1 fruit fly cellular context compared by ENCODE assay signal in the genomic region with DNA sequence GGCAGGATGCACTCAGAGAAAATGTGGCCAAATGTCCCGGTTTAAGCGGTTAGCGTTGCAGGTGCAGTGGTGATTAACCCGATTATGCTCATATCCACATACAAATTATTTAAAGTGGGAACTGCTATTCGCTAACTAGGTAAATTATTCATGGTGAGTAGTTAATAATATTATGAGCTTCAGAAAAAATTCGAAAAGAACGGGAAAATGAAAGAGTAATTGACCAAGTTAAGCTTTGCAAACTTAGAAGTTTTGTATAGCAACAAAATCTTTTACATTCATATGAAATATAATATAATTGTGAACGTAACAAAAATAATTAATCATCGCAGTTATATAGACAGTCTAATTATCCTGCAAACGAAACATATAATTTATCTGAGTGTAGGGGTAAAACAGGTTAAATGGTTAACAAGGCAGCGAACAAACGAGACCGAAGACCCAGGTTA.
TF ChIP-seq lines count a peak whose summit lies in the region.

No protein-coding gene starts in this region.

TF ChIP-seq in whole organism, embryonic, 481 proteins besides CTCF, POLR2A, EP300 and RAD21 (continued from another document):
- TF ChIP-seq Hand (GFP tag; optimal IDR thresholded peaks at IDR 0.05; lab: Kevin White, UChicago) (no peak), tin (GFP tag; optimal IDR thresholded peaks at IDR 0.05; lab: Kevin White, UChicago) (no peak), psq (GFP tag; optimal IDR thresholded peaks at IDR 0.05; lab: Kevin White, UChicago) (no peak), ash1 (GFP tag; optimal IDR thresholded peaks at IDR 0.05; lab: Kevin White, UChicago) (no peak), CG31441 (GFP tag; IDR thresholded peaks at IDR 0.05; lab: Robert Waterston, UW) (peak; percentile 42; the same call in 1 of the 2 replicates), CG4424 (GFP tag; optimal IDR thresholded peaks at IDR 0.05; lab: Kevin White, UChicago) (peak; percentile 31), CG10565 (GFP tag; optimal IDR thresholded peaks at IDR 0.05; lab: Kevin White, UChicago) (no peak), CG18262 (tag; optimal IDR thresholded peaks at IDR 0.05; lab: Kevin White, UChicago) (peak; percentile 77), CG2889 (GFP tag; IDR thresholded peaks at IDR 0.05; lab: Robert Waterston, UW) (no peak), CG14710 (tag; optimal IDR thresholded peaks at IDR 0.05; lab: Kevin White, UChicago) (peak; percentile 46), CG18619 (GFP tag; optimal IDR thresholded peaks at IDR 0.05; lab: Kevin White, UChicago) (no peak), chn (GFP tag; optimal IDR thresholded peaks at IDR 0.05; lab: Kevin White, UChicago) (no peak), fd96Cb (tag; optimal IDR thresholded peaks at IDR 0.05; lab: Kevin White, UChicago) (peak; percentile 6), CG17829 (tag; optimal IDR thresholded peaks at IDR 0.05; lab: Kevin White, UChicago) (peak; percentile 13), CoRest (tag; optimal IDR thresholded peaks at IDR 0.05; lab: Kevin White, UChicago) (peak; percentile 15), CG10979 (tag; optimal IDR thresholded peaks at IDR 0.05; lab: Kevin White, UChicago) (peak; percentile 60), Atf3 (GFP tag; optimal IDR thresholded peaks at IDR 0.05; lab: Kevin White, UChicago) (no peak), slbo (GFP tag; IDR thresholded peaks at IDR 0.05; lab: Robert Waterston, UW) (no peak), CG10147 (GFP tag; optimal IDR thresholded peaks at IDR 0.05; lab: Kevin White, UChicago) (no peak), CG2199 (GFP tag; IDR thresholded peaks at IDR 0.05; lab: Robert Waterston, UW) (no peak), CG2712 (tag; optimal IDR thresholded peaks at IDR 0.05; lab: Kevin White, UChicago) (peak; percentile 56), CG12659 (GFP tag; optimal IDR thresholded peaks at IDR 0.05; lab: Kevin White, UChicago) (no peak), pan (optimal IDR thresholded peaks at IDR 0.05; lab: Kevin White, UChicago) (no peak), pan (GFP tag; optimal IDR thresholded peaks at IDR 0.05 in 1 of 2, IDR thresholded peaks at IDR 0.05 in 1 of 2) (no peak), hth (optimal IDR thresholded peaks at IDR 0.05; lab: Kevin White, UChicago) (no peak), CG10462 (GFP tag; optimal IDR thresholded peaks at IDR 0.05; lab: Kevin White, UChicago) (no peak), CG8944 (GFP tag; optimal IDR thresholded peaks at IDR 0.05; lab: Kevin White, UChicago) (no peak), row (GFP tag; IDR thresholded peaks at IDR 0.05; lab: Robert Waterston, UW) (peak; percentile 26; the same call in 2 of the 3 replicates), CG30431 (GFP tag; optimal IDR thresholded peaks at IDR 0.05; lab: Kevin White, UChicago) (no peak), CG10267 (tag; optimal IDR thresholded peaks at IDR 0.05; lab: Kevin White, UChicago) (peak; percentile 48), sisA (GFP tag; IDR thresholded peaks at IDR 0.05; lab: Robert Waterston, UW) (no peak), CG7556 (GFP tag; optimal IDR thresholded peaks at IDR 0.05; lab: Kevin White, UChicago) (peak; percentile 43), nerfin-1 (tag; optimal IDR thresholded peaks at IDR 0.05; lab: Kevin White, UChicago) (peak; percentile 3), ind (GFP tag; optimal IDR thresholded peaks at IDR 0.05; lab: Kevin White, UChicago) (no peak), Drgx (GFP tag; IDR thresholded peaks at IDR 0.05; lab: Robert Waterston, UW) (no peak), CG10959 (GFP tag; IDR thresholded peaks at IDR 0.05; lab: Robert Waterston, UW) (0 out of 2 replicates have a peak, but pooled peaks have one; percentile 16), jing (GFP tag; optimal IDR thresholded peaks at IDR 0.05; lab: Kevin White, UChicago) (no peak), dimm (GFP tag; IDR thresholded peaks at IDR 0.05; lab: Robert Waterston, UW) (no peak), CG4404 (GFP tag; IDR thresholded peaks at IDR 0.05; lab: Robert Waterston, UW) (peak; percentile 12; the same call in 1 of the 2 replicates), CG6683 (GFP tag; optimal IDR thresholded peaks at IDR 0.05; lab: Kevin White, UChicago) (no peak), Hr3 (GFP tag; optimal IDR thresholded peaks at IDR 0.05; lab: Kevin White, UChicago) (peak; percentile 6), CG8924 (tag; optimal IDR thresholded peaks at IDR 0.05; lab: Kevin White, UChicago) (peak; percentile 14), CG17361 (GFP tag; IDR thresholded peaks at IDR 0.05; lab: Robert Waterston, UW) (peak; percentile 67; the same call in 2 of the 3 replicates)
